Worm (Caenorhabditis elegans): ENCODE results near the gene F22F4.9.
A peak's percentile ranks its signal among the peaks of the same experiment; 100 is the strongest.

Gene F22F4.9

ce11 chrX:5982799-5983198 is 16.5 kb downstream of the F22F4.9 start (continued):
- TF ChIP-seq nhr-48 (tag; optimal IDR thresholded peaks at IDR 0.05) (no peak), php-3 (GFP tag; IDR thresholded peaks at IDR 0.05) (no peak), saeg-2 (GFP tag; IDR thresholded peaks at IDR 0.05) (0 out of 2 replicates have a peak, but pooled peaks have one; percentile 33), lim-7 (GFP tag; IDR thresholded peaks at IDR 0.05) (no peak), unc-62 (GFP tag; optimal IDR thresholded peaks at IDR 0.05 in 1 of 2) (peak in 1 of 2 experiments; percentile 97), unc-62 (tag; optimal IDR thresholded peaks at IDR 0.05) (no peak), nhr-102 (tag; optimal IDR thresholded peaks at IDR 0.05) (no peak), nhr-6 (tag; optimal IDR thresholded peaks at IDR 0.05) (no peak), mxl-2 (GFP tag; conservative IDR thresholded peaks at IDR 0.05) (no peak), ceh-28 (tag; optimal IDR thresholded peaks at IDR 0.05) (no peak), hif-1 (tag; optimal IDR thresholded peaks at IDR 0.05) (no peak), pqm-1 (tag; optimal IDR thresholded peaks at IDR 0.05) (no peak), nhr-237 (tag; optimal IDR thresholded peaks at IDR 0.05) (no peak), skn-1 (tag; optimal IDR thresholded peaks at IDR 0.05) (no peak), ZK337.2 (GFP tag; IDR thresholded peaks at IDR 0.05) (no peak), ceh-32 (tag; optimal IDR thresholded peaks at IDR 0.05; ENCODE audit: poor library complexity) (no peak), mdt-29 (GFP tag; IDR thresholded peaks at IDR 0.05) (no peak), hlh-30 (tag; optimal IDR thresholded peaks at IDR 0.05; ENCODE audit: insufficient read depth) (peak; percentile 63), dmd-9 (GFP tag; IDR thresholded peaks at IDR 0.05) (no peak), ZK546.5 (tag; optimal IDR thresholded peaks at IDR 0.05) (no peak), mep-1 (tag; optimal IDR thresholded peaks at IDR 0.05) (peak; percentile 52), T26A8.4 (GFP tag; IDR thresholded peaks at IDR 0.05) (no peak), dmd-6 (GFP tag; IDR thresholded peaks at IDR 0.05) (0 out of 2 replicates have a peak, but pooled peaks have one; percentile 14), ama-1 (optimal IDR thresholded peaks at IDR 0.05) (no peak), unc-39 (tag; optimal IDR thresholded peaks at IDR 0.05) (no peak), pha-4 (GFP tag; IDR thresholded peaks at IDR 0.05) (no peak), pha-4 (tag; optimal IDR thresholded peaks at IDR 0.05) (no peak), mes-2 (tag; optimal IDR thresholded peaks at IDR 0.05; ENCODE audit: poor library complexity, severe bottlenecking) (peak; percentile 25), F26F4.8 (GFP tag; conservative IDR thresholded peaks at IDR 0.05) (no peak), cey-2 (tag; optimal IDR thresholded peaks at IDR 0.05; ENCODE audit: borderline replicate concordance, insufficient read depth) (no peak), hmg-1.1 (GFP tag; IDR thresholded peaks at IDR 0.05) (peak; percentile 31; the same call in 1 of the 2 replicates)

- 0 out of 2 replicates have a peak, but pooled peaks have one; percentile 33 for TF ChIP-seq hmg-1.1 (GFP tag; IDR thresholded peaks at IDR 0.05)
- TF ChIP-seq lsy-2 (tag; optimal IDR thresholded peaks at IDR 0.05) = peak in 1 of 2 experiments; percentile 3
- no peak for TF ChIP-seq nhr-76 (tag; optimal IDR thresholded peaks at IDR 0.05)
- TF ChIP-seq pha-4 (GFP tag; IDR thresholded peaks at IDR 0.05) = peak; percentile 25; the same call in 1 of the 2 replicates
- TF ChIP-seq pha-4 (tag; optimal IDR thresholded peaks at IDR 0.05) = no peak
- no peak for TF ChIP-seq zfp-2 (tag; optimal IDR thresholded peaks at IDR 0.05)
- peak; percentile 88 for TF ChIP-seq aha-1 (tag)
- peak; percentile 63; the same call in 1 of the 2 replicates for TF ChIP-seq set-16 (GFP tag; IDR thresholded peaks at IDR 0.05)
Measured at ce11 chrX:5981698-5982097, 17.6 kb downstream of the F22F4.9 start.

ce11 chrX:5977754-5978153 is 21.6 kb downstream of the F22F4.9 start, which contains the start of gene kin-2:
kin-2 (minus strand) TSS chrX:5977854.
- no peak for TF ChIP-seq lin-1 (GFP tag; IDR thresholded peaks at IDR 0.05)
- no peak for TF ChIP-seq R02D3.7 (tag; optimal IDR thresholded peaks at IDR 0.05)
- no peak for TF ChIP-seq tra-1 (GFP tag; IDR thresholded peaks at IDR 0.05)
- no peak for TF ChIP-seq lin-29 (GFP tag; IDR thresholded peaks at IDR 0.05)
- no peak for TF ChIP-seq ceh-32 (tag; optimal IDR thresholded peaks at IDR 0.05; ENCODE audit: poor library complexity)
- TF ChIP-seq F49E8.2 (tag; optimal IDR thresholded peaks at IDR 0.05; ENCODE audit: borderline replicate concordance) = no peak
- TF ChIP-seq aly-2 (tag; optimal IDR thresholded peaks at IDR 0.05) = no peak
- no peak for TF ChIP-seq F37D6.2 (tag; optimal IDR thresholded peaks at IDR 0.05)
- no peak for TF ChIP-seq ceh-44 (GFP tag; IDR thresholded peaks at IDR 0.05)
- TF ChIP-seq F26F4.8 (GFP tag; conservative IDR thresholded peaks at IDR 0.05) = no peak
- TF ChIP-seq nhr-25 (tag; optimal IDR thresholded peaks at IDR 0.05; ENCODE audit: borderline replicate concordance, insufficient read depth) = no peak
- no peak for TF ChIP-seq dmd-8 (GFP tag; IDR thresholded peaks at IDR 0.05)
